Fruit fly (Drosophila melanogaster): ENCODE data around the gene CG7720.

- no peak for TF ChIP-seq CTCF (optimal IDR thresholded peaks at IDR 0.05)
- no peak for TF ChIP-seq CG8478 (optimal IDR thresholded peaks at IDR 0.05)
These were observed 1.3 kb upstream of the CG7720 start for dm6 chr3R:18796256-18796655.
